Fruit fly (Drosophila melanogaster) whole organism, embryonic: ENCODE results near the gene CG7387.

Source experiments
- Aef1 ChIP-seq: fragments of 200-800 bp; sonication (Bioruptor generic); IDR thresholded peaks from 3 replicates; pipeline ENCODE4 v1.3.6; 2022; ENCODE audit warnings: missing biosample characterization, missing genetic modification characterization
- C15 ChIP-seq: fragments of 200-800 bp; sonication (Bioruptor generic); IDR thresholded peaks from 3 replicates; pipeline ENCODE4 v1.3.6; 2022; ENCODE audit warnings: missing biosample characterization, missing genetic modification characterization
- CG10274 ChIP-seq: fragments of 200-800 bp; sonication (Bioruptor generic); optimal IDR thresholded peaks from 3 replicates; lab custom pipeline; 2017; ENCODE audit warnings: missing biosample characterization, mild to moderate bottlenecking, missing genetic modification characterization
- CG10366 ChIP-seq: fragments of 200-800 bp; sonication (Bioruptor generic); IDR thresholded peaks from 2 replicates; pipeline ENCODE4 v1.3.6; 2022; ENCODE audit warnings: missing biosample characterization, missing genetic modification characterization
- CG12391 ChIP-seq: fragments of 200-800 bp; sonication (Bioruptor generic); optimal IDR thresholded peaks from 3 replicates; lab custom pipeline; 2018; ENCODE audit warnings: missing biosample characterization, mild to moderate bottlenecking, missing genetic modification characterization, moderate library complexity
- CG14710 ChIP-seq: fragments of 200-800 bp; sonication (Bioruptor generic); optimal IDR thresholded peaks from 3 replicates; lab custom pipeline; 2019; ENCODE audit warnings: missing biosample characterization, mild to moderate bottlenecking, missing genetic modification characterization, moderate library complexity
- CG18599 ChIP-seq: fragments of 200-800 bp; sonication (Bioruptor generic); optimal IDR thresholded peaks from 3 replicates; lab custom pipeline; 2017; ENCODE audit warnings: missing biosample characterization, missing genetic modification characterization, mild to moderate bottlenecking, moderate library complexity, missing genetic modification reagents
- CG2678 ChIP-seq: fragments of 200-800 bp; sonication (Bioruptor generic); optimal IDR thresholded peaks from 3 replicates; lab custom pipeline; 2019; ENCODE audit warnings: missing biosample characterization, mild to moderate bottlenecking, missing genetic modification characterization, moderate library complexity
- CG2875 ChIP-seq: fragments of 200-800 bp; sonication (Bioruptor generic); optimal IDR thresholded peaks from 2 replicates; lab custom pipeline; 2017; ENCODE audit warnings: missing biosample characterization, mild to moderate bottlenecking, missing genetic modification characterization, missing genetic modification reagents
- CG2889 ChIP-seq: fragments of 200-800 bp; sonication (Bioruptor generic); IDR thresholded peaks from 3 replicates; pipeline ENCODE4 v1.3.6; 2022; ENCODE audit warnings: missing biosample characterization, missing genetic modification characterization
- CG30403 ChIP-seq: fragments of 200-800 bp; sonication (Bioruptor generic); optimal IDR thresholded peaks from 3 replicates; lab custom pipeline; 2016; ENCODE audit warnings: missing biosample characterization, missing genetic modification characterization
- CG3065 ChIP-seq: fragments of 200-800 bp; sonication (Bioruptor generic); optimal IDR thresholded peaks from 2 replicates; lab custom pipeline; 2016; ENCODE audit warnings: missing biosample characterization, missing genetic modification characterization
- CG31224 ChIP-seq: fragments of 200-800 bp; sonication (Bioruptor generic); IDR thresholded peaks from 2 replicates; pipeline ENCODE4 v1.3.6; 2022; ENCODE audit warnings: missing biosample characterization, missing genetic modification characterization
- CG4404 ChIP-seq: fragments of 200-800 bp; sonication (Bioruptor generic); IDR thresholded peaks from 2 replicates; pipeline ENCODE4 v1.3.6; 2022; ENCODE audit warnings: missing biosample characterization, missing genetic modification characterization
- CG4424 ChIP-seq: fragments of 200-800 bp; sonication (Bioruptor generic); optimal IDR thresholded peaks from 3 replicates; lab custom pipeline; 2016; ENCODE audit warnings: missing biosample characterization, missing genetic modification characterization
- CG4707 ChIP-seq: fragments of 200-800 bp; sonication (Bioruptor generic); optimal IDR thresholded peaks from 2 replicates; lab custom pipeline; 2018; ENCODE audit warnings: missing biosample characterization, mild to moderate bottlenecking, missing genetic modification characterization, moderate library complexity
- CG6689 ChIP-seq: fragments of 200-800 bp; sonication (Bioruptor generic); IDR thresholded peaks from 2 replicates; pipeline ENCODE4 v1.3.6; 2022; ENCODE audit warnings: missing biosample characterization, missing genetic modification characterization
- CG7556 ChIP-seq: fragments of 200-800 bp; sonication (Bioruptor generic); optimal IDR thresholded peaks from 2 replicates; lab custom pipeline; 2017; ENCODE audit warnings: missing biosample characterization, mild to moderate bottlenecking, missing genetic modification characterization
- CG7745 ChIP-seq: fragments of 200-800 bp; sonication (Bioruptor generic); optimal IDR thresholded peaks from 2 replicates; lab custom pipeline; 2018; ENCODE audit warnings: missing biosample characterization, mild to moderate bottlenecking, missing genetic modification characterization, moderate library complexity
- CG7963 ChIP-seq: fragments of 200-800 bp; sonication (Bioruptor generic); IDR thresholded peaks from 3 replicates; pipeline ENCODE4 v1.3.6; 2022; ENCODE audit warnings: missing biosample characterization, missing genetic modification characterization; ENCODE audit not compliant: partially characterized antibody
- CG9437 ChIP-seq: fragments of 200-800 bp; sonication (Bioruptor generic); optimal IDR thresholded peaks from 2 replicates; lab custom pipeline; 2018; ENCODE audit warnings: missing biosample characterization, mild to moderate bottlenecking, missing genetic modification characterization
- MESR4 ChIP-seq: fragments of 200-800 bp; sonication (Bioruptor generic); optimal IDR thresholded peaks from 2 replicates; lab custom pipeline; 2018; ENCODE audit warnings: missing biosample characterization, mild to moderate bottlenecking, missing genetic modification characterization, moderate library complexity
- Meics ChIP-seq: fragments of 200-800 bp; sonication (Bioruptor generic); optimal IDR thresholded peaks from 2 replicates; lab custom pipeline; 2017; ENCODE audit warnings: missing biosample characterization, mild to moderate bottlenecking, missing genetic modification characterization
- Sin3A ChIP-seq: fragments of >200 bp; optimal IDR thresholded peaks from 2 replicates; lab custom pipeline; 2018
- Xbp1 ChIP-seq: fragments of 200-800 bp; sonication (Bioruptor generic); optimal IDR thresholded peaks from 3 replicates; lab custom pipeline; 2016; ENCODE audit warnings: missing biosample characterization, mild to moderate bottlenecking, missing genetic modification characterization
- YL-1 ChIP-seq: fragments of 200-800 bp; sonication (Bioruptor generic); optimal IDR thresholded peaks from 3 replicates; lab custom pipeline; 2017; ENCODE audit warnings: missing biosample characterization, mild to moderate bottlenecking, missing genetic modification characterization
- ara ChIP-seq: fragments of 200-800 bp; sonication (Bioruptor generic); IDR thresholded peaks from 2 replicates; pipeline ENCODE4 v1.3.6; 2022; ENCODE audit warnings: missing biosample characterization, missing genetic modification characterization
- ase ChIP-seq: fragments of 200-800 bp; sonication (Bioruptor generic); IDR thresholded peaks from 3 replicates; pipeline ENCODE4 v1.3.6; 2022; ENCODE audit warnings: missing biosample characterization, missing genetic modification characterization
- bsh ChIP-seq, 2 experiments: fragments of 200-800 bp; sonication (Bioruptor generic); optimal IDR thresholded peaks; 2 replicates each; lab custom pipeline; 2017 to 2018; ENCODE audit warnings: mild to moderate bottlenecking in 2 of 2, missing biosample characterization in 2 of 2, missing genetic modification characterization in 2 of 2, moderate library complexity in 1 of 2
- dpn ChIP-seq, 2 experiments: fragments of 200-800 bp; sonication (Bioruptor generic); optimal IDR thresholded peaks; 3 replicates each; lab custom pipeline; 2016; ENCODE audit warnings: missing biosample characterization in 2 of 2, missing genetic modification characterization in 2 of 2
- en ChIP-seq: fragments of 200-800 bp; sonication (Bioruptor generic); optimal IDR thresholded peaks from 2 replicates; lab custom pipeline; 2016; ENCODE audit warnings: missing biosample characterization, missing genetic modification characterization
- grau ChIP-seq: fragments of 200-800 bp; optimal IDR thresholded peaks from 3 replicates; lab custom pipeline; 2019; ENCODE audit warnings: missing biosample characterization, mild to moderate bottlenecking, missing genetic modification characterization, moderate library complexity
- hbn ChIP-seq: fragments of 200-800 bp; sonication (Bioruptor generic); IDR thresholded peaks from 2 replicates; pipeline ENCODE4 v1.3.6; 2022; ENCODE audit warnings: missing biosample characterization, missing genetic modification characterization; ENCODE audit not compliant: partially characterized antibody
- insv ChIP-seq, 2 experiments: fragments of 200-800 bp; sonication (Bioruptor generic); optimal IDR thresholded peaks; 3 replicates each; lab custom pipeline; 2016 to 2018; ENCODE audit warnings: missing biosample characterization in 2 of 2, missing genetic modification characterization in 2 of 2
- jigr1 ChIP-seq: fragments of 200-800 bp; sonication (Bioruptor generic); IDR thresholded peaks from 3 replicates; pipeline ENCODE4 v1.3.6; 2022; ENCODE audit warnings: missing biosample characterization, missing genetic modification characterization
- lab ChIP-seq: fragments of 200-800 bp; sonication (Bioruptor generic); optimal IDR thresholded peaks from 3 replicates; lab custom pipeline; 2017; ENCODE audit warnings: missing biosample characterization, missing genetic modification characterization, mild to moderate bottlenecking, moderate library complexity, missing genetic modification reagents
- lilli ChIP-seq: fragments of 200-800 bp; sonication (Bioruptor generic); optimal IDR thresholded peaks from 3 replicates; lab custom pipeline; 2016; ENCODE audit warnings: missing biosample characterization, missing genetic modification characterization
- lola ChIP-seq, 3 experiments: fragments of >200 bp in 2 of 3; fragments of 200-800 bp in 1 of 3; sonication (Bioruptor generic) in 1 of 3; optimal IDR thresholded peaks; 2 replicates each; lab custom pipeline; 2017 to 2019; ENCODE audit warnings: missing biosample characterization in 3 of 3, missing genetic modification characterization in 3 of 3, mild to moderate bottlenecking in 1 of 3, moderate library complexity in 1 of 3
- nerfin-2 ChIP-seq: fragments of 200-800 bp; sonication (Bioruptor generic); IDR thresholded peaks from 2 replicates; pipeline ENCODE4 v1.3.6; 2022; ENCODE audit warnings: missing biosample characterization, missing genetic modification characterization; ENCODE audit not compliant: partially characterized antibody
- odd ChIP-seq: fragments of 200-800 bp; sonication (Bioruptor generic); optimal IDR thresholded peaks from 2 replicates; lab custom pipeline; 2017; ENCODE audit warnings: missing biosample characterization, mild to moderate bottlenecking, missing genetic modification characterization
- pb ChIP-seq: fragments of 200-800 bp; sonication (Bioruptor generic); optimal IDR thresholded peaks from 3 replicates; lab custom pipeline; 2016; ENCODE audit warnings: missing biosample characterization, missing genetic modification characterization
- psq ChIP-seq: fragments of 200-800 bp; sonication (Bioruptor generic); optimal IDR thresholded peaks from 2 replicates; lab custom pipeline; 2017; ENCODE audit warnings: missing biosample characterization, missing genetic modification characterization
- sens ChIP-seq: fragments of 200-800 bp; sonication (Bioruptor generic); peaks from one replicate; lab custom pipeline; 2016; ENCODE audit warnings: missing biosample characterization, missing genetic modification characterization
- sima ChIP-seq: fragments of 200-800 bp; sonication (Bioruptor generic); optimal IDR thresholded peaks from 2 replicates; lab custom pipeline; 2016; ENCODE audit warnings: missing biosample characterization, missing genetic modification characterization
- slp2 ChIP-seq: fragments of 200-800 bp; sonication (Bioruptor generic); optimal IDR thresholded peaks from 2 replicates; lab custom pipeline; 2016; ENCODE audit warnings: missing biosample characterization, missing genetic modification characterization
- twi ChIP-seq: fragments of 200-800 bp; optimal IDR thresholded peaks from 2 replicates; lab custom pipeline; 2019; ENCODE audit warnings: missing biosample characterization, mild to moderate bottlenecking, missing genetic modification characterization, moderate library complexity
- vfl ChIP-seq: fragments of 200-800 bp; sonication (Bioruptor generic); optimal IDR thresholded peaks from 2 replicates; lab custom pipeline; 2016; ENCODE audit warnings: missing biosample characterization, missing genetic modification characterization
- zen2 ChIP-seq: fragments of 200-800 bp; sonication (Bioruptor generic); IDR thresholded peaks from 3 replicates; pipeline ENCODE4 v1.3.6; 2022; ENCODE audit warnings: missing biosample characterization, missing genetic modification characterization; ENCODE audit not compliant: partially characterized antibody

The CG7387 gene

DNA sequence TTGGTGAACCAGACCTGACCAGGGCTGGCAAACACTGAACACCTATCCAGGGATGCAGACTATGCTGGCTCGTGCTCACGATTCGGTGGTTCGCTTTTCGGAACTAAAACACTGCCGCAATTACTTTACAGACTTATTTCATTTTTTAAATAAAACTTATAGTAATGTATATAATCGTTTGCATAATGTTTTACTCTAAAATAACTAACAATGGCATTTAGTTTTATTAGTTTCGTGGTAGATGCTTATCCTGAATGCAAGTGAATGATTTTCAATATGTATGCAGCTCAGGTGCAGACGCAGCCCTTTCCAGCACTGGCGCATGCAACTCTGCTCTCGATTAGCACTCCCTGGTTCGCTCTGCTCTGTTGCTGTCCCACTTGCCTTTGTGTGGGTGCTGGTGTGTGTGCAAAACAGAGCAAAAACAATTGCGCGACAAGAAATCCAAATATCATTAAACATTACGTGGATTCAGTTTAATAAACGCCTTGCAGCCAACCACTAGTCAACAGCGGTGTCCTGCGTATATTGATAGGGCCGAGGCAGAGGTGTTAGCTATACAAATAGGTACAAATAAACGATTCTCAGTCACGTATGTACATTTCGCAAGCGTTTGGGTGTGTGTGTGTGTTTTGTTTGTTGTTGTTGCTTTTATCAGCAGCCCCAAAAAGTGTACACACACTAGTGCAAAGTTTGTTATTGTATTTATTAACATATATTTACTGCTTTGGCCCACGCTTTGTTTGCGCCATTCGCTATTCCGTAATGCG is 6.1 kb downstream of the CG7387 start, which contains the start of the genes ERR and Atg18a (continued):
- TF ChIP-seq ase (peak; percentile 78), CG7745 (no peak), odd (GFP tag; lab: Kevin White, UChicago) (peak; percentile 11), CG9437 (no peak), zen2 (GFP tag; lab: Robert Waterston, UW) (no peak), lola (GFP tag; optimal IDR thresholded peaks at IDR 0.05; lab: Kevin White, UChicago) (peak in 1 of 3 experiments; percentile 79), dpn (GFP tag; optimal IDR thresholded peaks at IDR 0.05; lab: Kevin White, UChicago) (peak; percentile 85 to 88), CG3065 (GFP tag; lab: Kevin White, UChicago) (peak; percentile 13), en (GFP tag; lab: Kevin White, UChicago) (no peak), sens (peak; percentile 93), CG10366 (peak; percentile 84), insv (GFP tag; optimal IDR thresholded peaks at IDR 0.05; lab: Kevin White, UChicago) (peak in 1 of 2 experiments; percentile 67), jigr1 (GFP tag; lab: Robert Waterston, UW) (peak; percentile 71; the same call in 2 of the 3 replicates), CG7556 (peak; percentile 75), pb (GFP tag; lab: Kevin White, UChicago) (peak; percentile 65), CG10274 (GFP tag; lab: Kevin White, UChicago) (peak; percentile 28), psq (GFP tag; lab: Kevin White, UChicago) (peak; percentile 57), twi (tag; lab: Kevin White, UChicago) (peak; percentile 78), slp2 (GFP tag; lab: Kevin White, UChicago) (peak; percentile 76), sima (GFP tag; lab: Kevin White, UChicago) (no peak), CG14710 (tag; lab: Kevin White, UChicago) (peak; percentile 90), ara (GFP tag; lab: Robert Waterston, UW) (peak; percentile 70; the same call in 1 of the 2 replicates), Xbp1 (GFP tag; lab: Kevin White, UChicago) (peak; percentile 92), bsh (GFP tag; optimal IDR thresholded peaks at IDR 0.05; lab: Kevin White, UChicago) (peak in 1 of 2 experiments; percentile 73), hbn (peak; percentile 50; the same call in 1 of the 2 replicates), CG30403 (peak; percentile 93), CG18599 (GFP tag; lab: Kevin White, UChicago) (peak; percentile 79), lilli (GFP tag; lab: Kevin White, UChicago) (peak; percentile 92), CG12391 (tag; lab: Kevin White, UChicago) (peak; percentile 91), vfl (GFP tag; lab: Kevin White, UChicago) (peak; percentile 72), CG31224 (GFP tag; lab: Robert Waterston, UW) (peak; percentile 78), grau (tag; lab: Kevin White, UChicago) (peak; percentile 85), CG2889 (GFP tag; lab: Robert Waterston, UW) (peak; percentile 77), nerfin-2 (GFP tag; lab: Robert Waterston, UW) (0 out of 2 replicates have a peak, but pooled peaks have one; percentile 26), lab (GFP tag; lab: Kevin White, UChicago) (peak; percentile 83), CG4424 (GFP tag; lab: Kevin White, UChicago) (peak; percentile 79), CG4404 (GFP tag; lab: Robert Waterston, UW) (peak; percentile 93), CG4707 (GFP tag; lab: Kevin White, UChicago) (no peak), Meics (GFP tag; lab: Kevin White, UChicago) (peak; percentile 80), CG7963 (peak; percentile 34; the same call in 1 of the 3 replicates), CG6689 (GFP tag; lab: Robert Waterston, UW) (peak; percentile 86), C15 (peak; percentile 19; the same call in 1 of the 3 replicates), Aef1 (GFP tag; lab: Robert Waterston, UW) (peak; percentile 91), MESR4 (GFP tag; lab: Kevin White, UChicago) (peak; percentile 82), YL-1 (GFP tag; lab: Kevin White, UChicago) (peak; percentile 74), CG2875 (peak; percentile 17), CG2678 (tag; lab: Kevin White, UChicago) (peak; percentile 84), Sin3A (lab: Kevin White, UChicago) (peak; percentile 98)
